Worm (Caenorhabditis elegans): Measurements from ENCODE around the gene F31B9.3.

ce11 chrX:15951194-15951593 is 27.7 kb downstream of the F31B9.3 start, which contains the start of gene col-186:
- TF ChIP-seq unc-62 (GFP tag; optimal IDR thresholded peaks at IDR 0.05) (no peak), sox-4 (tag; optimal IDR thresholded peaks at IDR 0.05) (no peak), nhr-90 (tag; optimal IDR thresholded peaks at IDR 0.05; ENCODE audit: poor library complexity) (no peak)

All from whole organism, L1 larva.